Worm (Caenorhabditis elegans): ENCODE results near the gene cft-1.

ce11 chrV:5571691-5572090 lies 33.1 kb downstream of the cft-1 start:
- no peak for TF ChIP-seq tbx-11 (GFP tag; IDR thresholded peaks at IDR 0.05)
- TF ChIP-seq hnd-1 (tag; optimal IDR thresholded peaks at IDR 0.05) = no peak
- no peak for TF ChIP-seq hmbx-1 (tag; optimal IDR thresholded peaks at IDR 0.05)
- no peak for TF ChIP-seq ets-7 (tag; optimal IDR thresholded peaks at IDR 0.05)
- TF ChIP-seq flt-1 (GFP tag; IDR thresholded peaks at IDR 0.05) = no peak
